Worm (Caenorhabditis elegans) whole organism, mixed stage, embryonic: ENCODE results near the gene srbc-75.

Experiments
- bed-3 ChIP-seq: fragments of 200-800 bp; sonication (Bioruptor generic); optimal IDR thresholded peaks from 3 replicates; lab custom pipeline; 2018; ENCODE audit warnings: mild to moderate bottlenecking, missing genetic modification characterization, moderate library complexity, missing compliant biosample characterization
- ces-1 ChIP-seq: fragments of 150-350 bp; optimal IDR thresholded peaks from 2 replicates; lab custom pipeline; 2014; ENCODE audit warnings: missing biosample characterization, missing genetic modification reagents, missing genetic modification characterization
- elt-3 ChIP-seq: fragments of 150-350 bp; optimal IDR thresholded peaks from 2 replicates; lab custom pipeline; 2014; ENCODE audit warnings: missing biosample characterization, missing genetic modification characterization
- nhr-12 ChIP-seq: fragments of 150-350 bp; optimal IDR thresholded peaks from 2 replicates; lab custom pipeline; 2014; ENCODE audit warnings: missing biosample characterization, missing genetic modification characterization
- nhr-237 ChIP-seq: fragments of 150-350 bp; optimal IDR thresholded peaks from 2 replicates; lab custom pipeline; 2014; ENCODE audit warnings: missing biosample characterization, missing genetic modification characterization
- nhr-28 ChIP-seq: fragments of 150-350 bp; optimal IDR thresholded peaks from 2 replicates; lab custom pipeline; 2014; ENCODE audit warnings: missing biosample characterization, missing genetic modification characterization
- nhr-76 ChIP-seq: sonication (generic microtip); optimal IDR thresholded peaks from 2 replicates; lab custom pipeline; 2017; ENCODE audit warnings: missing biosample characterization, missing genetic modification characterization
- snpc-4 ChIP-seq: fragments of 150-350 bp; optimal IDR thresholded peaks from 2 replicates; lab custom pipeline; 2014; ENCODE audit warnings: missing biosample characterization, missing genetic modification characterization
- sptf-1 ChIP-seq: sonication (generic microtip); optimal IDR thresholded peaks from 2 replicates; lab custom pipeline; 2017; ENCODE audit warnings: mild to moderate bottlenecking, missing genetic modification characterization, moderate library complexity, missing compliant biosample characterization
- unc-39 ChIP-seq: fragments of 150-350 bp; optimal IDR thresholded peaks from 2 replicates; lab custom pipeline; 2014; ENCODE audit warnings: missing biosample characterization, missing genetic modification characterization
- unc-62 ChIP-seq: fragments of 150-350 bp; optimal IDR thresholded peaks from 2 replicates; lab custom pipeline; 2014; ENCODE audit warnings: missing biosample characterization, missing genetic modification reagents, missing genetic modification characterization
- ztf-11 ChIP-seq: fragments of 150-350 bp; optimal IDR thresholded peaks from 2 replicates; lab custom pipeline; 2014; ENCODE audit warnings: missing biosample characterization, missing genetic modification characterization

DNA sequence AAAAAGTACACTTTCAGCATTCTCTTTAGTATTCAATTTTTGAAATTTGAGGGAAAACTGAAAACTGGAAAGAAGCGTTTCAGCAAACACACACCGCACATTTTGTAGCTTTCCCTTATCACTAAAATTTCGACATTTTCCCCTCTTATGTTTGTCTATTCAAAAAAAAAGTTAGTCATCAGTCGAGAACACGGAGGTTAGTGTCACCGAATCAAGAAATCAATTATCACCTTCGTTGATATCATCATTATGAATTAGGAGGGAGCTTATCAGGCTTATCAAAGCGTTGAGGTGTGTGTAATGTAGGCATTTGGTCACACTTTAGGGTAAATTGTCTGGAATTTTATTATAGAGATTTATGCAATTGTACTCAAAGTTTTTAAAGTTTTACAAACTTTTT is 45.0 kb downstream of the srbc-75 start, which contains the start of gene cpr-3:
- TF ChIP-seq ztf-11 (tag; lab: Kevin White, UChicago) (no peak), nhr-76 (tag; lab: Kevin White, UChicago) (no peak), nhr-237 (tag; lab: Kevin White, UChicago) (no peak), ces-1 (no peak), snpc-4 (tag; lab: Kevin White, UChicago) (no peak), unc-62 (GFP tag; lab: Kevin White, UChicago) (no peak), nhr-12 (no peak), unc-39 (tag; lab: Kevin White, UChicago) (no peak), bed-3 (GFP tag; lab: Kevin White, UChicago) (no peak), elt-3 (tag; lab: Kevin White, UChicago) (no peak), nhr-28 (no peak), sptf-1 (no peak)
